Worm (Caenorhabditis elegans): ENCODE measurements around the gene F34D10.8.

The F34D10.8 gene

DNA sequence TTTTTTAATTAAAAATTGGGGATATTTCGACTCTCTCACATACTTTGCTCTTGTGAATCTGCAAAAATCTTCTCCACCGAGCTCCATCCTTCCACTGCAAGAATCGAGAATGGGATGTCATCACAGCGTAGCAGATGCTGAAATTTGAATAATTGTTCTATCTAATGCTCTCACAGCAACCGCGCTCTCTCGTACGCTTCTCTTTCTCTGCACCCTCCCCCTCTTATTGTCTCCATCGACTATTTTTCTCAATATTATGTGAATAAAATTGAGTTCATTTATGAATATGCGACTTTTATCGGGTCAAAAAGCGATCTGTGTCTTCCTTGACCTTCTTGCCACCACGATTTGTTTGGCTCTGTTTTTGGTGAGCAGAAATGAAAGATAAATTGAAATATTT is 3.4 kb downstream of the F34D10.8 start, which contains the start of gene F34D10.3:
TSS of gene F34D10.3 (plus strand) at position 249 of the 400 bp plus-strand sequence.
- no peak for TF ChIP-seq mel-28 (tag; optimal IDR thresholded peaks at IDR 0.05; ENCODE audit: borderline replicate concordance)
- no peak for TF ChIP-seq unc-130 (GFP tag; optimal IDR thresholded peaks at IDR 0.05)
- no peak for TF ChIP-seq repo-1 (tag; optimal IDR thresholded peaks at IDR 0.05)
- TF ChIP-seq Y95B8A.8 (GFP tag; IDR thresholded peaks at IDR 0.05) = no peak
- TF ChIP-seq let-526 (GFP tag; IDR thresholded peaks at IDR 0.05) = no peak
- no peak for TF ChIP-seq egl-18 (GFP tag; IDR thresholded peaks at IDR 0.05)
- TF ChIP-seq mcd-1 (GFP tag; IDR thresholded peaks at IDR 0.05) = no peak
- no peak for TF ChIP-seq T07F8.4 (tag; optimal IDR thresholded peaks at IDR 0.05)
- no peak for TF ChIP-seq mes-4 (tag; optimal IDR thresholded peaks at IDR 0.05)
- TF ChIP-seq gei-17 (GFP tag; optimal IDR thresholded peaks at IDR 0.05) = no peak
- TF ChIP-seq dpl-1 (GFP tag; optimal IDR thresholded peaks at IDR 0.05) = no peak
- TF ChIP-seq bed-1 (GFP tag; IDR thresholded peaks at IDR 0.05) = no peak
- TF ChIP-seq akir-1 (GFP tag; optimal IDR thresholded peaks at IDR 0.05) = no peak
- TF ChIP-seq madf-8 (GFP tag; conservative IDR thresholded peaks at IDR 0.05) = no peak
- TF ChIP-seq madf-6 (GFP tag; IDR thresholded peaks at IDR 0.05) = 0 out of 2 replicates have a peak, but pooled peaks have one; percentile 12
- TF ChIP-seq F33H1.4 (GFP tag; IDR thresholded peaks at IDR 0.05) = no peak
- no peak for TF ChIP-seq D2030.7 (GFP tag; IDR thresholded peaks at IDR 0.05)
- no peak for TF ChIP-seq mxl-1 (tag; optimal IDR thresholded peaks at IDR 0.05)
- TF ChIP-seq nhr-179 (tag; optimal IDR thresholded peaks at IDR 0.05) = no peak
- peak; percentile 61; the same call in 1 of the 2 replicates for TF ChIP-seq hmg-1.2 (GFP tag; IDR thresholded peaks at IDR 0.05)
- no peak for TF ChIP-seq lir-1 (GFP tag; conservative IDR thresholded peaks at IDR 0.05)
- TF ChIP-seq rcor-1 (GFP tag; IDR thresholded peaks at IDR 0.05) = no peak
- no peak for TF ChIP-seq ets-4 (GFP tag; optimal IDR thresholded peaks at IDR 0.05)
- peak; percentile 7 for TF ChIP-seq attf-5 (GFP tag; optimal IDR thresholded peaks at IDR 0.05)
- TF ChIP-seq egl-44 (GFP tag; IDR thresholded peaks at IDR 0.05) = no peak

DNA sequence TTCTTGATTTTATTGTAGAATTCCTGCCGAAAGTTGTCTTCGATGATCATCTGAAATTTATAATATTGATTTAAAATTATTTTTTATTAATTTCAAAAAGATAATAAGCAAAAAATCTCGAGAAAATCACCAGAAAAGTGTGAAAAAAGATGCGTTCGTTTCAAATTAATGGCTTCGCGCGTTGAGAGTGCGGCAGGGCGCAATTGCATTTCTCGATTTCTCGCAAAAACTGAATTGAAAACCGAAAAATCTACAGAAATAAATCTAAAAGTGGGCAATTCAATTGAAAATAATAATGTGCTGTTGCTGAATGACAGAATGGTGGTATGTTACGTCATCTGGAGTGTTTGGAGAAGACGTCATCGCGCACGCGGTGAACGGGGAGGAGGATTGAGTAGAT is 4.4 kb downstream of the F34D10.8 start, which contains the start of gene evl-18:
TSS of gene evl-18 (minus strand) at position 50 of the 400 bp plus-strand sequence.
- no peak for TF ChIP-seq K11D2.4 (GFP tag; IDR thresholded peaks at IDR 0.05)
- peak; percentile 69 for TF ChIP-seq mcd-1 (GFP tag; IDR thresholded peaks at IDR 0.05)
- TF ChIP-seq ccch-3 (GFP tag; optimal IDR thresholded peaks at IDR 0.05) = no peak
- TF ChIP-seq efl-1 (GFP tag; optimal IDR thresholded peaks at IDR 0.05) = peak; percentile 38

DNA sequence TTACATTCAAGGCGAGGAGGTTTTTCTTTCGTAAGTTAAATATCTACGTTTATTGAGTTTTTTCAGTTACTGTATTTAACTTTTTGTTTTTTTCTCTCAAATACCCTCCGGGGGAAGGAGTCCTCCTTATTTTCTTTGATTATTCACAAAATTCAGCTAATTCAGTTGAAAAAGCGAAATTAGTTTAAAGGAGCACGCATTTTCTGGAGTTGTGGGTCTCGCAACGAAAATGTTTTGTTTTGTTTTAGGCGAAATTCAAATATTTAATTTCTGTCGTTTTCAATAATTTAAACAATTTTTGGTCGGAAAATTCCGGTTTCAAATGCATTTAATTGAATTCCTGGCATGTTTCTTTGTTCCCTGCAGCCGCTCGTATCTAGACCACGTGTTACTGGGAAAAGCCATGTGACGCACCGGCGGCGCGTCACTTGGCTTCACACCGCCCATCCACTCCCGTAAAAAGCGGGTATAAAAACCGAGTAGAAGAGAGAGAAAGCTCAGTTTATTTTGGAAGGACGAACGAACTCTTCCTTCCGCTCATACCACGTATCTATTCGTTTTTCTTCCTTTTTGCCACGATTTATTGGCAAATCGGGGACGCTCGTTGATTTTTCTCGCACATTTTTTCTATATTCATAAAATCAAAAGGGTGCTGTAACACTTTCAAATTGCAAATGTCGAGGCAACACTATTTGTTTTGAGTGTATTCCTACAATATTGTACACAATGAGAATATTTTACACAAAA is 5.1 kb downstream of the F34D10.8 start:
- TF ChIP-seq gei-17 (GFP tag; optimal IDR thresholded peaks at IDR 0.05) (no peak), lin-26 (GFP tag; IDR thresholded peaks at IDR 0.05) (no peak), zfh-2 (GFP tag; conservative IDR thresholded peaks at IDR 0.05) (peak; percentile 46; the same call in 1 of the 2 replicates), D2030.7 (GFP tag; IDR thresholded peaks at IDR 0.05) (0 out of 2 replicates have a peak, but pooled peaks have one; percentile 20), nfya-2 (GFP tag; IDR thresholded peaks at IDR 0.05) (no peak), snpc-3.4 (tag; optimal IDR thresholded peaks at IDR 0.05) (peak; percentile 10), Y53G8AR.9 (GFP tag; conservative IDR thresholded peaks at IDR 0.05) (no peak), somi-1 (GFP tag; optimal IDR thresholded peaks at IDR 0.05) (peak; percentile 12), F49E8.2 (tag; optimal IDR thresholded peaks at IDR 0.05; ENCODE audit: insufficient read depth) (no peak), efl-1 (GFP tag; optimal IDR thresholded peaks at IDR 0.05) (no peak), attf-6 (GFP tag; IDR thresholded peaks at IDR 0.05) (no peak), nhr-80 (tag; optimal IDR thresholded peaks at IDR 0.05) (no peak), F57A8.1 (GFP tag; optimal IDR thresholded peaks at IDR 0.05) (no peak), pbrm-1 (GFP tag; IDR thresholded peaks at IDR 0.05) (no peak), ceh-40 (GFP tag; IDR thresholded peaks at IDR 0.05) (no peak), F33H1.4 (GFP tag; IDR thresholded peaks at IDR 0.05) (peak; percentile 70), nfyb-1 (GFP tag; IDR thresholded peaks at IDR 0.05) (no peak), B0336.3 (GFP tag; IDR thresholded peaks at IDR 0.05) (no peak), dpff-1 (tag; optimal IDR thresholded peaks at IDR 0.05) (no peak), lir-1 (GFP tag; conservative IDR thresholded peaks at IDR 0.05) (no peak), K11D2.4 (GFP tag; IDR thresholded peaks at IDR 0.05) (no peak), ccch-3 (GFP tag; optimal IDR thresholded peaks at IDR 0.05) (no peak), ama-1 (optimal IDR thresholded peaks at IDR 0.05) (peak; percentile 32), ama-1 (GFP tag; optimal IDR thresholded peaks at IDR 0.05) (no peak), let-526 (GFP tag; IDR thresholded peaks at IDR 0.05) (no peak)
